Worm (Caenorhabditis elegans): Measurements from ENCODE around the gene php-3.

- TF ChIP-seq lin-39 (tag; optimal IDR thresholded peaks at IDR 0.05) = no peak
- TF ChIP-seq nhr-25 (tag; optimal IDR thresholded peaks at IDR 0.05) = no peak
- no peak for TF ChIP-seq nhr-23 (tag; optimal IDR thresholded peaks at IDR 0.05)
- TF ChIP-seq nhr-237 (tag; optimal IDR thresholded peaks at IDR 0.05) = no peak
- TF ChIP-seq zag-1 (tag; optimal IDR thresholded peaks at IDR 0.05) = no peak
- no peak for TF ChIP-seq nhr-12 (tag; optimal IDR thresholded peaks at IDR 0.05)
- TF ChIP-seq ztf-4 (tag; optimal IDR thresholded peaks at IDR 0.05) = no peak
- TF ChIP-seq unc-39 (tag; optimal IDR thresholded peaks at IDR 0.05) = no peak
- no peak for TF ChIP-seq nhr-77 (tag; optimal IDR thresholded peaks at IDR 0.05)
These were observed 43.0 kb downstream of the php-3 start for ce11 chrIII:12034311-12034710.

Measured in whole organism, L2 larva.